Fruit fly (Drosophila melanogaster) whole organism, pupa: ENCODE data around the gene alpha-Spec.

ENCODE experiments used
- CG10348 ChIP-seq: fragments of 200-800 bp; sonication (Bioruptor generic); IDR thresholded peaks from 2 replicates; pipeline ENCODE4 v1.3.6; 2022; ENCODE audit warnings: missing biosample characterization, missing genetic modification characterization
- CG15710 ChIP-seq: fragments of 200-800 bp; sonication (Bioruptor generic); optimal IDR thresholded peaks from 2 replicates; lab custom pipeline; 2018; ENCODE audit warnings: missing biosample characterization, mild to moderate bottlenecking, missing genetic modification characterization, moderate library complexity
- CG17806 ChIP-seq: fragments of 200-800 bp; sonication (Bioruptor generic); optimal IDR thresholded peaks from 2 replicates; lab custom pipeline; 2018; ENCODE audit warnings: missing biosample characterization, mild to moderate bottlenecking, missing genetic modification characterization, moderate library complexity
- CG4496 ChIP-seq: fragments of 200-800 bp; sonication (Bioruptor generic); IDR thresholded peaks from 3 replicates; pipeline ENCODE4 v1.3.6; 2022; ENCODE audit warnings: missing biosample characterization, missing genetic modification characterization
- D1 ChIP-seq: fragments of 200-800 bp; sonication (Bioruptor generic); optimal IDR thresholded peaks from 2 replicates; lab custom pipeline; 2018; ENCODE audit warnings: missing biosample characterization, mild to moderate bottlenecking, missing genetic modification characterization, moderate library complexity
- EcR ChIP-seq: fragments of 200-800 bp; sonication (Bioruptor generic); optimal IDR thresholded peaks from 3 replicates; lab custom pipeline; 2019; ENCODE audit warnings: missing biosample characterization, missing genetic modification characterization, mild to moderate bottlenecking, moderate library complexity, missing genetic modification reagents
- Pif1B ChIP-seq: fragments of 200-800 bp; sonication (Bioruptor generic); optimal IDR thresholded peaks from 3 replicates; lab custom pipeline; 2016; ENCODE audit warnings: missing biosample characterization, missing genetic modification characterization
- fd96Ca ChIP-seq: fragments of 200-800 bp; sonication (Bioruptor generic); IDR thresholded peaks from 3 replicates; pipeline ENCODE4 v1.3.6; 2022; ENCODE audit warnings: missing biosample characterization, missing genetic modification characterization

dm6 chr3L:1798649-1799048, 3.5 kb upstream of the alpha-Spec start, which contains the start of gene Patj:
- no peak for TF ChIP-seq fd96Ca (GFP tag; lab: Robert Waterston, UW)
- TF ChIP-seq CG10348 (GFP tag; lab: Robert Waterston, UW), result no peak
- no peak for TF ChIP-seq CG15710 (tag; lab: Kevin White, UChicago)
- no peak for TF ChIP-seq CG4496
- no peak for TF ChIP-seq D1
- TF ChIP-seq CG17806 (tag; lab: Kevin White, UChicago), result no peak
- no peak for TF ChIP-seq Pif1B
- peak; percentile 17 for TF ChIP-seq EcR (GFP tag; lab: Kevin White, UChicago)
